Worm (Caenorhabditis elegans): ENCODE results near the gene dod-20.
A peak's percentile ranks its signal among the peaks of the same experiment; 100 is the strongest.

dod-20 gene

DNA sequence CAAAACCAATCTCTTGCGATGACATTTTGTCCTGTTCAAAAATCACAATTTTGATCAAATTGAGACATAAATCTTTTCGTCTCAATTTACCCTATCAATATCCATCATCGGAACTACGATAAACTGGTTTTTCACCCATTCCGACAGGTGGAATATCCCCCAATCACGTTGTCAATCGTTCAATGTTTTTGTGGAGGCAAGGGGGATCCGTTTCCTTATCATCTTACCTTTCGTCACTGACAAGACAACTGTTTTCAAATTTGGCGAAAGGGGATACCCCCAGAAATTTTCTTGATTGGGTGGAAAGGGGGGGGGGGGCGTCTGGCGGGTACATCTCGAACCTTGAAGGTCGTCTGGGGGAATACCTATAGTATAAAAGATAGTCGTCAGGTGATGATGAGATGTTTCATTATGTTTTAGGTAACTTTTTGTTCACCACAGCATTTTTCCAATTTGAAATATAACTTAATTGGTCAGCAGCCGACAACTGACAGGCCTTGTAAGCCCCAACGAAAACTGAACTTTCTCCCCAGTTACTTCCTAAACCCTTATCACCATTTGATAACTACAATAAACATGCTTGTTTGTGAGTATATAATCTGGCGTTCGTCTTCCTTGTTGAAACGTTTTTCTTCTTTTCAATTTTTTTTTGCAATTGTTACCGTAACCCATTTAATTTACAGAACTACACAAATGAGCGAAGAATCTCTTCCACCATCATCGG is 40.8 kb upstream of the dod-20 start, which contains the start of gene ZK6.8 (continued):
- TF ChIP-seq ceh-16 (tag; optimal IDR thresholded peaks at IDR 0.05): no peak
- no peak for TF ChIP-seq nhr-77 (tag; optimal IDR thresholded peaks at IDR 0.05)

- TF ChIP-seq fos-1 (tag; optimal IDR thresholded peaks at IDR 0.05): peak; percentile 52
- no peak for TF ChIP-seq snpc-4 (tag; optimal IDR thresholded peaks at IDR 0.05)
- peak; percentile 36 for TF ChIP-seq crh-2 (tag; optimal IDR thresholded peaks at IDR 0.05)
Measured at ce11 chrV:384511-384910, 37.7 kb upstream of the dod-20 start.

- TF ChIP-seq sma-9 (GFP tag; optimal IDR thresholded peaks at IDR 0.05) (peak; percentile 52), sma-9 (tag; optimal IDR thresholded peaks at IDR 0.05) (no peak), nhr-23 (tag; optimal IDR thresholded peaks at IDR 0.05) (no peak), fos-1 (tag; optimal IDR thresholded peaks at IDR 0.05) (peak; percentile 52), crh-2 (tag; optimal IDR thresholded peaks at IDR 0.05) (peak; percentile 50), gmeb-1 (tag; optimal IDR thresholded peaks at IDR 0.05) (peak; percentile 8)
Measured at ce11 chrV:385488-385887, 36.7 kb upstream of the dod-20 start, which contains the start of gene lipl-5. lipl-5 (plus strand) TSS chrV:385746.

DNA sequence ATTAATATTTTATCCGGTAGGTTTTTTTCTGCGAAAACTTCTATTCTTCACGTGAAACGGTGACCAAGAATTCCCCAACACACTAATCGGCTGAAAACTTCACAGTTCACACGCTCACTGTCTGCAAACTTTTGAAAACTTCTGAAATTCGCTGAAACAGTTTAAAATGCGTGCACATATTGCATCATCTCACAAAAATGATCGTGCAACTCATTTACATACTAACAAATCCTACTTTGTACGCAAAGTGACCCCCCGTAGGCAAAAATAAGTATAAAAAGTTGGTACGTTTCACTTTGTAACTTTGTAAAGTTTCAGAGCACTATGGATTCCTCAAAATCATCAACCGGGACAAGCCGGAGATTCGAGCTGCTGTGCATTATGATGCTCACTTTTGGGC is 33.8 kb upstream of the dod-20 start, which contains the start of gene ZK6.6:
Gene ZK6.6, plus strand, starts transcription at position 301 of the 400 bp plus-strand sequence.
- TF ChIP-seq sma-3 (GFP tag; optimal IDR thresholded peaks at IDR 0.05): no peak
- TF ChIP-seq nhr-77 (tag; optimal IDR thresholded peaks at IDR 0.05): no peak
- TF ChIP-seq nhr-21 (tag; optimal IDR thresholded peaks at IDR 0.05): no peak
- TF ChIP-seq nhr-6 (tag; optimal IDR thresholded peaks at IDR 0.05): no peak
- TF ChIP-seq zag-1 (tag; optimal IDR thresholded peaks at IDR 0.05): no peak
- no peak for TF ChIP-seq ztf-4 (tag; optimal IDR thresholded peaks at IDR 0.05)
- no peak for TF ChIP-seq nhr-10 (tag; optimal IDR thresholded peaks at IDR 0.05)
- TF ChIP-seq skn-1 (tag; optimal IDR thresholded peaks at IDR 0.05): no peak
- TF ChIP-seq ztf-11 (tag; optimal IDR thresholded peaks at IDR 0.05): no peak
- no peak for TF ChIP-seq snpc-4 (tag; optimal IDR thresholded peaks at IDR 0.05)
- TF ChIP-seq lin-39 (tag; optimal IDR thresholded peaks at IDR 0.05): no peak
- no peak for TF ChIP-seq nhr-11 (tag; optimal IDR thresholded peaks at IDR 0.05)
- TF ChIP-seq nhr-25 (tag; optimal IDR thresholded peaks at IDR 0.05): no peak
- TF ChIP-seq nhr-237 (tag; optimal IDR thresholded peaks at IDR 0.05): no peak
- no peak for TF ChIP-seq dmd-4 (tag; optimal IDR thresholded peaks at IDR 0.05)
- no peak for TF ChIP-seq R02D3.7 (tag; optimal IDR thresholded peaks at IDR 0.05)
- TF ChIP-seq mab-5 (tag; optimal IDR thresholded peaks at IDR 0.05): no peak
- TF ChIP-seq gmeb-1 (tag; optimal IDR thresholded peaks at IDR 0.05): no peak

DNA sequence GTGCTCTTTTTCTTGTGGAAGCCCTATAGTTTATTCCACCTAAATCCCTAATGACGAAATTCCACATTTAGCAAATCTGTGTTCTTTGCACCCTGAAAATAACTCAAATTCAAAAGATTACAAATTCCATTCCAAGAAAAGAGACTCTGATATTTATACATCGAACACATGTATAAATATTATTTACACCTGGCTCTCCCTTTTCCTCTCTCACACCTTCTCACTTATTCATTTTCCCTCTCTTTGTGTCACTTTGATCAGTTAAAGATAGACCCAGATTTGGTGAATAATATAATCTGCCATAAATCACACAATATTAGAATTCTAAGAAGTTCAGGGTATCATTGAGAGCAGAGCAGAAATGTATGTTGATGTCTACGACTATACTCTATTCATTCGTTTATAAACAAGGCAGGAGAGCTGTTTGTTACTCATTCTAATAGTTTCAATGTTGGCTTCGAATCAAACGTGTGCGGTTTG is 30.0 kb upstream of the dod-20 start, which contains the start of gene nhr-254:
Gene nhr-254, plus strand, starts transcription at position 430 of the 480 bp plus-strand sequence.
- TF ChIP-seq snpc-4 (tag; optimal IDR thresholded peaks at IDR 0.05): no peak
- no peak for TF ChIP-seq peb-1 (tag; optimal IDR thresholded peaks at IDR 0.05)
- TF ChIP-seq nhr-6 (tag; optimal IDR thresholded peaks at IDR 0.05): no peak
- no peak for TF ChIP-seq blmp-1 (tag; optimal IDR thresholded peaks at IDR 0.05; ENCODE audit: insufficient read depth)
- TF ChIP-seq gmeb-1 (tag; optimal IDR thresholded peaks at IDR 0.05): no peak
- TF ChIP-seq fos-1 (tag; optimal IDR thresholded peaks at IDR 0.05): no peak
- TF ChIP-seq lsy-2 (tag; optimal IDR thresholded peaks at IDR 0.05): no peak

DNA sequence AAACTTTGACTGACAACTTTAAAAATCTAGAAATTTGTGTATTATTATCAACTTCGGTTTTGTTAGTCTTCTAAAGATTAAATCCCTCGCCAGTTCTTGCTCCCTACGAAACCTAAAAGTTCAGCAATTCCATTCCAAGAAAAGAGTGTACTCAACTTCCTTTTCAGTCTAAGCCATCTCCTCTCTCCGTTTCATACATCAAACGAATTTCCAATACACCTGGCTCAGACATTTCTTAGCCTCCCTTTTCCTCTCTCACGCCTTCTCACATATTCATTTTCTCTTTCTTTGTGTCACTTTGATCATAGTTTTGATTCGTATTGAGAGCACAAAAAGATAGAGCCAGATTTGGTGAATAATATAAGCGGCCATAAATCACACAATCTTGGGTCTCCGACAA is 25.9 kb upstream of the dod-20 start, which contains the start of gene nhr-253:
Gene nhr-253, plus strand, starts transcription at position 285 of the 400 bp plus-strand sequence.
- no peak for TF ChIP-seq peb-1 (tag; optimal IDR thresholded peaks at IDR 0.05)
- TF ChIP-seq nhr-237 (tag; optimal IDR thresholded peaks at IDR 0.05): no peak
- TF ChIP-seq alr-1 (tag; optimal IDR thresholded peaks at IDR 0.05): no peak
- no peak for TF ChIP-seq ceh-16 (tag; optimal IDR thresholded peaks at IDR 0.05)
- TF ChIP-seq nhr-129 (tag; optimal IDR thresholded peaks at IDR 0.05): no peak
- TF ChIP-seq unc-55 (GFP tag; optimal IDR thresholded peaks at IDR 0.05): no peak
- no peak for TF ChIP-seq mbf-1 (tag; optimal IDR thresholded peaks at IDR 0.05)
- TF ChIP-seq nhr-11 (tag; optimal IDR thresholded peaks at IDR 0.05): no peak
- TF ChIP-seq nhr-12 (tag; optimal IDR thresholded peaks at IDR 0.05): no peak
- TF ChIP-seq nhr-23 (tag; optimal IDR thresholded peaks at IDR 0.05): no peak
- no peak for TF ChIP-seq sma-9 (GFP tag; optimal IDR thresholded peaks at IDR 0.05)
- TF ChIP-seq sma-9 (tag; optimal IDR thresholded peaks at IDR 0.05): no peak

Measured in whole organism, L2 larva.